Worm (Caenorhabditis elegans) whole organism, L1 larva: ENCODE measurements around the gene ttr-43.
A peak's percentile ranks its signal among the peaks of the same experiment; 100 is the strongest.

Source experiments
- C04F5.9 ChIP-seq: sonication (generic microtip); optimal IDR thresholded peaks from 2 replicates; lab custom pipeline; 2016; ENCODE audit warnings: missing genetic modification characterization, missing compliant biosample characterization
- C16A3.4 ChIP-seq: fragments of 150-350 bp; optimal IDR thresholded peaks from 2 replicates; lab custom pipeline; 2014; ENCODE audit warnings: missing biosample characterization, missing genetic modification characterization
- C34B4.2 ChIP-seq: sonication (generic microtip); optimal IDR thresholded peaks from 2 replicates; lab custom pipeline; 2017; ENCODE audit warnings: mild to moderate bottlenecking, missing genetic modification characterization, missing compliant biosample characterization
- Y116A8C.19 ChIP-seq: sonication (generic microtip); optimal IDR thresholded peaks from 2 replicates; lab custom pipeline; 2016; ENCODE audit warnings: missing compliant biosample characterization, missing genetic modification characterization, borderline replicate concordance
- alr-1 ChIP-seq: fragments of 200-800 bp; sonication (Bioruptor generic); optimal IDR thresholded peaks from 2 replicates; lab custom pipeline; 2018; ENCODE audit warnings: borderline replicate concordance, mild to moderate bottlenecking, missing genetic modification characterization, missing compliant biosample characterization
- aly-2 ChIP-seq: fragments of 150-350 bp; optimal IDR thresholded peaks from 2 replicates; lab custom pipeline; 2014; ENCODE audit warnings: missing biosample characterization, missing genetic modification characterization
- ama-1 ChIP-seq: fragments of 150-350 bp; optimal IDR thresholded peaks from 2 replicates; lab custom pipeline; 2014
- ceh-88 ChIP-seq: fragments of 200-800 bp; sonication (Bioruptor generic); IDR thresholded peaks from 2 replicates; pipeline ENCODE4 v1.3.6; 2022; ENCODE audit warnings: missing genetic modification characterization, missing compliant biosample characterization
- ceh-90 ChIP-seq: sonication (generic microtip); optimal IDR thresholded peaks from 2 replicates; lab custom pipeline; 2016; ENCODE audit warnings: missing genetic modification characterization, missing compliant biosample characterization
- ces-1 ChIP-seq: fragments of 150-350 bp; optimal IDR thresholded peaks from 2 replicates; lab custom pipeline; 2014; ENCODE audit warnings: missing biosample characterization, missing genetic modification reagents, missing genetic modification characterization
- efl-1 ChIP-seq, 4 experiments: fragments of 150-350 bp; optimal IDR thresholded peaks in 3 of 4; peaks in 1 of 4; 1 replicate in 1 of 4; 2 replicates in 3 of 4; lab custom pipeline; 2014; ENCODE audit warnings: missing biosample characterization in 2 of 4, missing genetic modification characterization in 2 of 4, missing genetic modification reagents in 2 of 4
- efl-3 ChIP-seq: fragments of 200-800 bp; sonication (Bioruptor generic); optimal IDR thresholded peaks from 2 replicates; lab custom pipeline; 2018; ENCODE audit warnings: mild to moderate bottlenecking, missing genetic modification characterization, missing compliant biosample characterization
- egl-27 ChIP-seq, 2 experiments: fragments of 150-350 bp in 1 of 2; sonication (generic microtip); optimal IDR thresholded peaks; 3 replicates each; lab custom pipeline; 2017 to 2018; ENCODE audit warnings: missing biosample characterization in 2 of 2, missing genetic modification characterization in 2 of 2, missing genetic modification reagents in 2 of 2
- elt-2 ChIP-seq: sonication (generic microtip); optimal IDR thresholded peaks from 2 replicates; lab custom pipeline; 2016; ENCODE audit warnings: missing genetic modification characterization, mild to moderate bottlenecking, inconsistent platforms, missing compliant biosample characterization, missing genetic modification reagents
- elt-3 ChIP-seq, 6 experiments: fragments of 150-350 bp in 1 of 6; sonication (generic microtip); optimal IDR thresholded peaks; 2 replicates each; lab custom pipeline; 2017 to 2018; ENCODE audit warnings: missing biosample characterization in 6 of 6, missing genetic modification characterization in 6 of 6, inconsistent platforms in 1 of 6
- ets-5 ChIP-seq: fragments of 200-800 bp; sonication (Bioruptor generic); IDR thresholded peaks from 2 replicates; pipeline ENCODE4 v1.3.6; 2022; ENCODE audit warnings: missing genetic modification characterization, missing compliant biosample characterization
- fkh-10 ChIP-seq: sonication (generic microtip); optimal IDR thresholded peaks from 2 replicates; lab custom pipeline; 2017; ENCODE audit warnings: missing biosample characterization, missing genetic modification reagents, missing genetic modification characterization
- fos-1 ChIP-seq: fragments of 150-350 bp; optimal IDR thresholded peaks from 2 replicates; lab custom pipeline; 2014; ENCODE audit warnings: missing biosample characterization, missing genetic modification characterization
- hpl-2 ChIP-seq: fragments of 150-350 bp; optimal IDR thresholded peaks from 2 replicates; lab custom pipeline; 2014; ENCODE audit warnings: missing biosample characterization, missing genetic modification reagents, missing genetic modification characterization
- lin-35 ChIP-seq, 2 experiments: fragments of 150-350 bp; optimal IDR thresholded peaks; 2 replicates each; lab custom pipeline; 2014; ENCODE audit warnings: missing biosample characterization in 2 of 2, missing genetic modification characterization in 2 of 2, missing genetic modification reagents in 2 of 2
- lir-3 ChIP-seq: sonication (generic microtip); optimal IDR thresholded peaks from 2 replicates; lab custom pipeline; 2016; ENCODE audit warnings: mild to moderate bottlenecking, missing genetic modification characterization, moderate library complexity, missing compliant biosample characterization; ENCODE audit not compliant: poor library complexity
- mdl-1 ChIP-seq, 2 experiments: fragments of 150-350 bp; optimal IDR thresholded peaks; 2 replicates each; lab custom pipeline; 2014 to 2017; ENCODE audit warnings: missing biosample characterization in 2 of 2, missing genetic modification characterization in 2 of 2, inconsistent platforms in 1 of 2
- mep-1 ChIP-seq: fragments of 150-350 bp; optimal IDR thresholded peaks from 2 replicates; lab custom pipeline; 2014; ENCODE audit warnings: missing biosample characterization, missing genetic modification characterization
- nhr-12 ChIP-seq: sonication (generic microtip); optimal IDR thresholded peaks from 2 replicates; lab custom pipeline; 2017; ENCODE audit warnings: missing biosample characterization, missing genetic modification characterization
- nhr-19 ChIP-seq: fragments of 200-800 bp; sonication (Bioruptor generic); conservative IDR thresholded peaks from 2 replicates; pipeline ENCODE4 v1.3.6; 2022; ENCODE audit warnings: missing genetic modification characterization, missing compliant biosample characterization
- nhr-28 ChIP-seq: fragments of 150-350 bp; optimal IDR thresholded peaks from 2 replicates; lab custom pipeline; 2014; ENCODE audit warnings: missing biosample characterization, missing genetic modification characterization
- nhr-47 ChIP-seq: sonication (generic microtip); optimal IDR thresholded peaks from 2 replicates; lab custom pipeline; 2016; ENCODE audit warnings: mild to moderate bottlenecking, missing genetic modification characterization, moderate library complexity, missing compliant biosample characterization
- nhr-76 ChIP-seq: sonication (generic microtip); optimal IDR thresholded peaks from 2 replicates; lab custom pipeline; 2017; ENCODE audit warnings: missing biosample characterization, missing genetic modification characterization
- nhr-84 ChIP-seq: sonication (generic microtip); optimal IDR thresholded peaks from 2 replicates; lab custom pipeline; 2017; ENCODE audit warnings: missing biosample characterization, missing genetic modification characterization
- nhr-85 ChIP-seq: sonication (generic microtip); peaks from one replicate; lab custom pipeline; 2016; ENCODE audit warnings: missing genetic modification characterization, inconsistent platforms, missing compliant biosample characterization
- pqm-1 ChIP-seq: sonication (generic microtip); optimal IDR thresholded peaks from 3 replicates; lab custom pipeline; 2017; ENCODE audit warnings: missing biosample characterization, missing genetic modification characterization
- rnt-1 ChIP-seq: sonication (generic microtip); optimal IDR thresholded peaks from 2 replicates; lab custom pipeline; 2016; ENCODE audit warnings: mild to moderate bottlenecking, missing genetic modification characterization, moderate library complexity, missing compliant biosample characterization
- snu-23 ChIP-seq: sonication (generic microtip); optimal IDR thresholded peaks from 2 replicates; lab custom pipeline; 2016; ENCODE audit warnings: missing genetic modification characterization, missing compliant biosample characterization
- sup-37 ChIP-seq: fragments of 200-800 bp; sonication (Bioruptor generic); optimal IDR thresholded peaks from 2 replicates; lab custom pipeline; 2018; ENCODE audit warnings: mild to moderate bottlenecking, missing genetic modification characterization, missing compliant biosample characterization
- swsn-7 ChIP-seq: sonication (generic microtip); optimal IDR thresholded peaks from 2 replicates; lab custom pipeline; 2016; ENCODE audit warnings: missing genetic modification characterization, missing compliant biosample characterization
- tbx-2 ChIP-seq: sonication (generic microtip); optimal IDR thresholded peaks from 2 replicates; lab custom pipeline; 2016; ENCODE audit warnings: missing genetic modification characterization, missing compliant biosample characterization
- tlp-1 ChIP-seq: fragments of 150-350 bp; optimal IDR thresholded peaks from 2 replicates; lab custom pipeline; 2014; ENCODE audit warnings: missing biosample characterization, missing genetic modification characterization
- unc-130 ChIP-seq: fragments of 150-350 bp; optimal IDR thresholded peaks from 2 replicates; lab custom pipeline; 2017; ENCODE audit warnings: missing biosample characterization, missing genetic modification characterization, inconsistent platforms
- vab-15 ChIP-seq: sonication (generic microtip); optimal IDR thresholded peaks from 2 replicates; lab custom pipeline; 2017; ENCODE audit warnings: missing genotype, mild to moderate bottlenecking, missing genetic modification characterization, missing compliant biosample characterization
- zag-1 ChIP-seq: fragments of 150-350 bp; optimal IDR thresholded peaks from 2 replicates; lab custom pipeline; 2014; ENCODE audit warnings: missing biosample characterization, missing genetic modification characterization
- zip-4 ChIP-seq: fragments of 200-800 bp; sonication (Bioruptor generic); optimal IDR thresholded peaks from 2 replicates; lab custom pipeline; 2018; ENCODE audit warnings: mild to moderate bottlenecking, missing genetic modification characterization, moderate library complexity, missing compliant biosample characterization
- ztf-4 ChIP-seq: fragments of 150-350 bp; optimal IDR thresholded peaks from 2 replicates; lab custom pipeline; 2014; ENCODE audit warnings: missing biosample characterization, missing genetic modification characterization

ttr-43 gene

DNA sequence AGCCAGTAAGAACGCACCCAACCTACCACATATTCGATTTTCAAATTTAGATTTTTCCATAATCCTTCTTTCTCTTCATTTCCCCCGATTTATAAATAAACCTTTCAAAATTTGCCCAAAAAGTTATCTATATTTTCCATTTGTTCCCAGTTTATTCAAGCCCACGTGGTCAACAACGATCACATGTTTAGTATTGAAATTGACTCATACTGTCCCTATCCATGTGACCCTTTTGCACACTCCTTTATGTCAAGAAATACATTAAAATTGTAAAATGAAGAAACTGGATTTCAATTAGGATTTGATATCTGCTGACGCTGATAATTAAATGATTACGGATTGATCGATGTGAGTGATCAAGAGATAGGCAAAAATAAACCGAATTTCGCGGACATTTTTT, 44.7 kb upstream of the ttr-43 start (continued):
- TF ChIP-seq elt-3 (tag; optimal IDR thresholded peaks at IDR 0.05; lab: Kevin White, UChicago) (peak in 2 of 6 experiments; percentile 93 to 99), ces-1 (GFP tag; lab: Kevin White, UChicago) (no peak), zag-1 (tag; lab: Kevin White, UChicago) (no peak), ama-1 (lab: Kevin White, UChicago) (no peak), fos-1 (no peak), nhr-12 (tag; lab: Kevin White, UChicago) (no peak), ceh-88 (GFP tag; lab: Robert Waterston, UW) (no peak), zip-4 (GFP tag; lab: Kevin White, UChicago) (no peak), efl-3 (GFP tag; lab: Kevin White, UChicago) (no peak), ets-5 (no peak), C34B4.2 (no peak), ceh-90 (no peak), fkh-10 (no peak), elt-2 (peak; percentile 66), lir-3 (peak; percentile 70), mdl-1 (tag; optimal IDR thresholded peaks at IDR 0.05; lab: Kevin White, UChicago) (peak in 1 of 2 experiments; percentile 91), nhr-85 (tag; lab: Kevin White, UChicago) (peak; percentile 98), tlp-1 (no peak), Y116A8C.19 (tag; lab: Kevin White, UChicago) (no peak), pqm-1 (no peak), C16A3.4 (peak; percentile 59), egl-27 (tag; optimal IDR thresholded peaks at IDR 0.05; lab: Kevin White, UChicago) (no peak), nhr-28 (no peak), vab-15 (no peak), nhr-84 (tag; lab: Kevin White, UChicago) (no peak), C04F5.9 (tag; lab: Kevin White, UChicago) (no peak), rnt-1 (tag; lab: Kevin White, UChicago) (no peak), nhr-76 (no peak), nhr-47 (tag; lab: Kevin White, UChicago) (peak; percentile 60), alr-1 (tag; lab: Kevin White, UChicago) (no peak), mep-1 (peak; percentile 81), ztf-4 (tag; lab: Kevin White, UChicago) (no peak), sup-37 (no peak), tbx-2 (peak; percentile 65), unc-130 (tag; lab: Kevin White, UChicago) (peak; percentile 88), hpl-2 (no peak), swsn-7 (tag; lab: Kevin White, UChicago) (peak; percentile 20)

DNA sequence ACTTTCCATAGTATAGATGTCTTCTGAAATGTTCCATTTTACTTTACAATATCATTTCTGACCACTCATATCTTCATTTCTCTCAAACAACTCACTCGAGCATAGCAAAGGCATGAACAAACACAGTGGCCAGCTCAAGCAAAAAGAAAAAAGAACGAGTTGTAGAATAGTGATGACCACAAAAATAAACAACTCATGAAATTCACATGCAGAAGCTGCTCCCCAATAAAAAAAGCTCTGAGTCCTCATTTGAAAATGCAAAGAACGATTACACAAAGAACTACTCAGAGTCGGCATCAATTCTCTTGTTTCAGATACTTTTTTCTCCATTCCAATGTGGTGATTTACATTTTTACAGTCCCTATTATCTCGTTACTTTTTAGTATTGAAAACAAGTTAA, 44.2 kb upstream of the ttr-43 start:
- TF ChIP-seq rnt-1 (tag; lab: Kevin White, UChicago) (peak; percentile 20), egl-27 (tag; optimal IDR thresholded peaks at IDR 0.05; lab: Kevin White, UChicago) (no peak), nhr-19 (GFP tag; lab: Robert Waterston, UW) (peak; percentile 49), efl-1 (optimal IDR thresholded peaks at IDR 0.05; lab: Kevin White, UChicago) (no peak), efl-1 (GFP tag; optimal IDR thresholded peaks at IDR 0.05 in 1 of 2; lab: Kevin White, UChicago) (peak in 1 of 2 experiments; percentile 80), aly-2 (tag; lab: Kevin White, UChicago) (no peak)

DNA sequence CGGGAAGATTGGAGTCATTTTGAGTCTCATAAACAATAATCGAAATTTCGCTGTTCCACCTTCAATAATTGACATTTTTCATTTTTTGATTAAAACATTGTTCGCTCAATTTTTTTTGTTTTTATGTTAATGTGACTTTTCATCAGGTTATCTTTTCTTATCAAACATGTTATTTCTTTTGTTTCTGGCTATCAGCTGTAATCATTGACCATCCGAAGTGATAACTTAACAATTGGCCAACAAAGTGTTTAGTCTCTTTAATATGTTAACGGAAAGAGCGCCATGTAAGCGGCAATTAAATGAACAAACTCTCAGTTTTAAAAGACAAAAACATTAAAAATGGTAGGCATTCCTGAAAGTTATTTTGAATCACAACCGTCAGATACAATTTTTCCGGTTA, 43.5 kb upstream of the ttr-43 start:
- TF ChIP-seq elt-2, result peak; percentile 85
- peak in 1 of 2 experiments; percentile 22 for TF ChIP-seq lin-35 (GFP tag; optimal IDR thresholded peaks at IDR 0.05; lab: Kevin White, UChicago)
- TF ChIP-seq snu-23 (GFP tag; lab: Kevin White, UChicago), result no peak
- no peak for TF ChIP-seq fkh-10
